Worm (Caenorhabditis elegans) whole organism, midembryonic: Measurements from ENCODE around the gene srh-190.

Source experiments
- T22C8.4 ChIP-seq: fragments of 200-800 bp; sonication (Bioruptor generic); IDR thresholded peaks from 2 replicates; pipeline ENCODE4 v1.3.6; 2022; ENCODE audit warnings: missing genetic modification characterization, missing compliant biosample characterization
- cog-1 ChIP-seq: sonication (generic microtip); optimal IDR thresholded peaks from 2 replicates; lab custom pipeline; 2016; ENCODE audit warnings: missing genetic modification characterization, missing compliant biosample characterization
- flt-1 ChIP-seq: fragments of 200-800 bp; sonication (Bioruptor generic); IDR thresholded peaks from 2 replicates; pipeline ENCODE4 v1.3.6; 2022; ENCODE audit warnings: missing genetic modification characterization, missing compliant biosample characterization
- klf-2 ChIP-seq: fragments of 200-800 bp; sonication (Bioruptor generic); conservative IDR thresholded peaks from 2 replicates; pipeline ENCODE4 v1.3.6; 2022; ENCODE audit warnings: missing genetic modification reagents, missing genetic modification characterization, missing compliant biosample characterization
- med-1 ChIP-seq: sonication (generic microtip); optimal IDR thresholded peaks from 2 replicates; lab custom pipeline; 2017; ENCODE audit warnings: missing genetic modification characterization, mild to moderate bottlenecking, missing compliant biosample characterization, antibody characterized with exemption, missing genetic modification reagents; ENCODE audit not compliant: insufficient read depth
- tab-1 ChIP-seq: fragments of 200-800 bp; sonication (Bioruptor generic); IDR thresholded peaks from 2 replicates; pipeline ENCODE4 v1.3.6; 2022; ENCODE audit warnings: missing genetic modification characterization, missing compliant biosample characterization
- ztf-23 ChIP-seq: fragments of 200-800 bp; sonication (Bioruptor generic); IDR thresholded peaks from 2 replicates; pipeline ENCODE4 v1.3.6; 2022; ENCODE audit warnings: missing genetic modification reagents, missing genetic modification characterization, missing compliant biosample characterization
- ztf-29 ChIP-seq: fragments of 200-800 bp; sonication (Bioruptor generic); IDR thresholded peaks from 2 replicates; pipeline ENCODE4 v1.3.6; 2022; ENCODE audit warnings: missing genetic modification reagents, missing genetic modification characterization, missing compliant biosample characterization

ce11 chrV:3889113-3889512, 13.8 kb upstream of the srh-190 start, which contains the start of gene C17E7.13:
- TF ChIP-seq tab-1 (GFP tag; lab: Robert Waterston, UW), result no peak
- no peak for TF ChIP-seq ztf-23
- TF ChIP-seq klf-2 (GFP tag; lab: Robert Waterston, UW), result no peak
- no peak for TF ChIP-seq flt-1 (GFP tag; lab: Robert Waterston, UW)
- TF ChIP-seq ztf-29 (GFP tag; lab: Robert Waterston, UW), result no peak
- TF ChIP-seq med-1 (GFP tag; lab: Kevin White, UChicago), result no peak
- no peak for TF ChIP-seq cog-1
- TF ChIP-seq T22C8.4 (GFP tag; lab: Robert Waterston, UW), result no peak
